Fruit fly (Drosophila melanogaster): ENCODE data around the gene CG3618.

Gene CG3618

DNA sequence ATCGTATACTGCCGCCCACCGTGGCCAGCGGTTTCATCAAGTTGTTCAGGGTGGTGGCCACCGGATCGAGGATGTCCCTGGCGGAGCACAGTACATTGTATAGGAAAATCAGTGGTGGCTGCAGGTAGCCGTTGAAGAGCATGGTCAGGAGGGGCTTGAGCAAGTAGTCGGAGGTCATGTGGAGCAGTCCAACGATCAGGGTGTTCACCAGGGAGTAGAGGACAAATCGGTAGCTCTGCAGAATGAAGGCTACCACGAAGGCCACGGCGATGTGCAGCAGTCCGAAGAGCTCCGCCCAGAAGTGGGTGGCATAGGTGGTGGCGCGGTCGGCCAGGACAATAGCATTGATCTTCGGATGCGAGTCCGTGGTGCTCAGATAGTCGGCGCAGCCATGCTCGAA lies 18.5 kb downstream of the CG3618 start:
- TF ChIP-seq dm (GFP tag; optimal IDR thresholded peaks at IDR 0.05) (no peak), Ets65A (GFP tag) (peak; percentile 93), CG5953 (GFP tag; IDR thresholded peaks at IDR 0.05) (0 out of 2 replicates have a peak, but pooled peaks have one; percentile 11), Neu2 (GFP tag; optimal IDR thresholded peaks at IDR 0.05; ENCODE audit: borderline replicate concordance) (no peak), Med (GFP tag) (peak; percentile 44), Dbx (GFP tag; IDR thresholded peaks at IDR 0.05) (0 out of 3 replicates have a peak, but pooled peaks have one; percentile 13), nau (GFP tag; optimal IDR thresholded peaks at IDR 0.05) (no peak), sens (GFP tag) (peak; percentile 11), CG6175 (GFP tag; IDR thresholded peaks at IDR 0.05) (0 out of 3 replicates have a peak, but pooled peaks have one; percentile 20), klu (GFP tag; IDR thresholded peaks at IDR 0.05) (no peak)

- TF ChIP-seq Blimp-1 (GFP tag; optimal IDR thresholded peaks at IDR 0.05) (no peak), Nf-YC (tag; optimal IDR thresholded peaks at IDR 0.05) (peak; percentile 91), Six4 (GFP tag; optimal IDR thresholded peaks at IDR 0.05) (peak; percentile 39), zf30C (GFP tag; optimal IDR thresholded peaks at IDR 0.05) (peak; percentile 12), Jarid2 (GFP tag; optimal IDR thresholded peaks at IDR 0.05) (peak; percentile 3), Dek (tag; optimal IDR thresholded peaks at IDR 0.05) (no peak), Nf-YB (GFP tag; optimal IDR thresholded peaks at IDR 0.05) (peak; percentile 86), ewg (GFP tag; optimal IDR thresholded peaks at IDR 0.05) (no peak), amos (GFP tag; IDR thresholded peaks at IDR 0.05; ENCODE audit: partially characterized antibody) (no peak), seq (GFP tag; IDR thresholded peaks at IDR 0.05) (peak; percentile 68; the same call in 1 of the 2 replicates), pfk (GFP tag; optimal IDR thresholded peaks at IDR 0.05) (peak; percentile 98), nerfin-1 (tag; optimal IDR thresholded peaks at IDR 0.05) (peak; percentile 28), Bgb (GFP tag; IDR thresholded peaks at IDR 0.05; ENCODE audit: partially characterized antibody) (no peak), NK7.1 (GFP tag; optimal IDR thresholded peaks at IDR 0.05) (no peak), E2f1 (GFP tag; IDR thresholded peaks at IDR 0.05) (no peak), CG31388 (GFP tag; optimal IDR thresholded peaks at IDR 0.05) (no peak), pros (GFP tag; optimal IDR thresholded peaks at IDR 0.05) (peak; percentile 70)
Measured at dm6 chr3L:20796757-20797156, 19.1 kb downstream of the CG3618 start.

dm6 chr3L:20792693-20793092 lies 23.2 kb downstream of the CG3618 start, which contains the start of gene Six4:
Gene Six4, minus strand, starts transcription at chr3L:20792777.
- TF ChIP-seq tin (GFP tag; optimal IDR thresholded peaks at IDR 0.05) (no peak), CG9727 (GFP tag; optimal IDR thresholded peaks at IDR 0.05) (peak; percentile 17), CG6175 (GFP tag; IDR thresholded peaks at IDR 0.05) (0 out of 3 replicates have a peak, but pooled peaks have one; percentile 12), crp (GFP tag; optimal IDR thresholded peaks at IDR 0.05) (no peak), CG4404 (GFP tag; IDR thresholded peaks at IDR 0.05) (no peak), Lpt (GFP tag; optimal IDR thresholded peaks at IDR 0.05) (no peak), Mrtf (GFP tag; IDR thresholded peaks at IDR 0.05) (0 out of 3 replicates have a peak, but pooled peaks have one; percentile 34), gsb (GFP tag; IDR thresholded peaks at IDR 0.05) (no peak), sr (GFP tag; IDR thresholded peaks at IDR 0.05) (no peak), CG10147 (GFP tag; optimal IDR thresholded peaks at IDR 0.05) (no peak), CG4424 (GFP tag; optimal IDR thresholded peaks at IDR 0.05) (no peak), CG17829 (tag; optimal IDR thresholded peaks at IDR 0.05) (peak; percentile 41), CkIIα-i1 (GFP tag; IDR thresholded peaks at IDR 0.05) (no peak), schlank (tag; optimal IDR thresholded peaks at IDR 0.05) (no peak), CG13296 (GFP tag; optimal IDR thresholded peaks at IDR 0.05) (no peak), ac (GFP tag; optimal IDR thresholded peaks at IDR 0.05) (peak; percentile 34), pfk (GFP tag; optimal IDR thresholded peaks at IDR 0.05) (peak; percentile 99), Ets65A (GFP tag) (peak; percentile 41), Med (GFP tag) (peak; percentile 34), CG14860 (GFP tag; IDR thresholded peaks at IDR 0.05; ENCODE audit: partially characterized antibody) (no peak), CG7271 (tag; optimal IDR thresholded peaks at IDR 0.05) (peak; percentile 72), CG2875 (GFP tag; optimal IDR thresholded peaks at IDR 0.05) (no peak), slp2 (GFP tag; optimal IDR thresholded peaks at IDR 0.05) (no peak), CG11398 (GFP tag; optimal IDR thresholded peaks at IDR 0.05) (no peak), hbn (GFP tag; IDR thresholded peaks at IDR 0.05; ENCODE audit: partially characterized antibody) (no peak)

Data from whole organism, embryonic.